Fruit fly (Drosophila melanogaster): ENCODE measurements around the gene CG13078.

Gene CG13078

dm6 chr2L:19586436-19587333, 23.0 kb downstream of the CG13078 start, which contains the start of gene Lar (continued):
- TF ChIP-seq ham (GFP tag; IDR thresholded peaks at IDR 0.05) (no peak), row (GFP tag; IDR thresholded peaks at IDR 0.05) (peak; percentile 87), Camta (GFP tag; optimal IDR thresholded peaks at IDR 0.05) (peak; percentile 56), disco-r (GFP tag; optimal IDR thresholded peaks at IDR 0.05) (no peak), CG6175 (GFP tag; IDR thresholded peaks at IDR 0.05) (no peak), CG30020 (tag; optimal IDR thresholded peaks at IDR 0.05) (peak; percentile 45), z (GFP tag; IDR thresholded peaks at IDR 0.05) (no peak), CG10274 (GFP tag; optimal IDR thresholded peaks at IDR 0.05) (no peak), al (GFP tag; IDR thresholded peaks at IDR 0.05) (peak; percentile 43; the same call in 1 of the 2 replicates), cato (GFP tag; optimal IDR thresholded peaks at IDR 0.05; ENCODE audit: borderline replicate concordance) (no peak), gfzf (GFP tag; optimal IDR thresholded peaks at IDR 0.05) (peak; percentile 24), CG2199 (GFP tag; IDR thresholded peaks at IDR 0.05) (no peak), CoRest (tag; optimal IDR thresholded peaks at IDR 0.05) (peak; percentile 57), mirr (GFP tag; optimal IDR thresholded peaks at IDR 0.05) (peak; percentile 37), CG9437 (GFP tag; optimal IDR thresholded peaks at IDR 0.05) (peak; percentile 89), twi (tag; optimal IDR thresholded peaks at IDR 0.05) (no peak), ems (GFP tag; optimal IDR thresholded peaks at IDR 0.05) (peak; percentile 64), gcm2 (GFP tag; optimal IDR thresholded peaks at IDR 0.05) (peak; percentile 47), lola (GFP tag; optimal IDR thresholded peaks at IDR 0.05) (peak in 1 of 3 experiments; percentile 35), CG8478 (optimal IDR thresholded peaks at IDR 0.05) (no peak), CG8765 (GFP tag; IDR thresholded peaks at IDR 0.05) (no peak), amos (GFP tag; IDR thresholded peaks at IDR 0.05; ENCODE audit: partially characterized antibody) (peak; percentile 62; the same call in 1 of the 2 replicates), CG18011 (GFP tag; optimal IDR thresholded peaks at IDR 0.05) (peak; percentile 61), Mrtf (GFP tag; IDR thresholded peaks at IDR 0.05) (peak; percentile 50; the same call in 1 of the 3 replicates), CG17802 (tag; optimal IDR thresholded peaks at IDR 0.05) (no peak), sd (tag; optimal IDR thresholded peaks at IDR 0.05) (peak; percentile 32), CG7987 (GFP tag; optimal IDR thresholded peaks at IDR 0.05) (peak; percentile 39), CG6813 (GFP tag; optimal IDR thresholded peaks at IDR 0.05) (peak; percentile 44), Hr78 (GFP tag; optimal IDR thresholded peaks at IDR 0.05) (no peak), ATbp (GFP tag; optimal IDR thresholded peaks at IDR 0.05) (no peak), CG34224 (GFP tag; IDR thresholded peaks at IDR 0.05; ENCODE audit: partially characterized antibody) (0 out of 3 replicates have a peak, but pooled peaks have one; percentile 35), Oaz (GFP tag; IDR thresholded peaks at IDR 0.05) (no peak; the same call in 1 of the 2 replicates), PHDP (tag; optimal IDR thresholded peaks at IDR 0.05) (peak; percentile 64), sug (tag; optimal IDR thresholded peaks at IDR 0.05) (peak; percentile 57), Asciz (GFP tag; optimal IDR thresholded peaks at IDR 0.05) (no peak), tin (GFP tag; optimal IDR thresholded peaks at IDR 0.05) (peak; percentile 39), bsh (GFP tag; optimal IDR thresholded peaks at IDR 0.05) (peak; percentile 6 to 47), chif (GFP tag; optimal IDR thresholded peaks at IDR 0.05) (peak in 1 of 2 experiments; percentile 52), da (GFP tag; optimal IDR thresholded peaks at IDR 0.05) (peak; percentile 47), CG12236 (GFP tag; optimal IDR thresholded peaks at IDR 0.05) (no peak), Myb (GFP tag; optimal IDR thresholded peaks at IDR 0.05) (peak; percentile 77), Taf1 (GFP tag; IDR thresholded peaks at IDR 0.05) (no peak), insv (GFP tag; optimal IDR thresholded peaks at IDR 0.05) (peak in 1 of 2 experiments; percentile 36), CG17186 (GFP tag; optimal IDR thresholded peaks at IDR 0.05) (peak; percentile 68), grn (GFP tag; optimal IDR thresholded peaks at IDR 0.05) (no peak), Stat92E (GFP tag; optimal IDR thresholded peaks at IDR 0.05) (peak in 1 of 3 experiments; percentile 59), unpg (GFP tag; optimal IDR thresholded peaks at IDR 0.05) (peak; percentile 26)
